Worm (Caenorhabditis elegans) whole organism, L4 larva: ENCODE measurements around the gene srh-75.

ENCODE experiments used
- F26F4.8 ChIP-seq: fragments of 200-800 bp; sonication (Bioruptor generic); conservative IDR thresholded peaks from 2 replicates; pipeline ENCODE4 v1.3.6; 2022; ENCODE audit warnings: missing genetic modification characterization, missing compliant biosample characterization
- R02D3.7 ChIP-seq: fragments of 150-350 bp; sonication (generic microtip); optimal IDR thresholded peaks from 3 replicates; lab custom pipeline; 2014; ENCODE audit warnings: missing biosample characterization, missing genetic modification characterization
- T26A8.4 ChIP-seq: fragments of 200-800 bp; sonication (Bioruptor generic); IDR thresholded peaks from 2 replicates; pipeline ENCODE4 v1.3.6; 2022; ENCODE audit warnings: missing genetic modification characterization, missing compliant biosample characterization
- ZK337.2 ChIP-seq: fragments of 200-800 bp; sonication (Bioruptor generic); IDR thresholded peaks from 2 replicates; pipeline ENCODE4 v1.3.6; 2022; ENCODE audit warnings: missing genetic modification reagents, missing genetic modification characterization, missing compliant biosample characterization
- ZK546.5 ChIP-seq, 2 experiments: sonication (generic microtip); optimal IDR thresholded peaks; 2 replicates each; lab custom pipeline; 2017; ENCODE audit warnings: missing biosample characterization in 2 of 2, missing genetic modification characterization in 2 of 2
- arid-1 ChIP-seq: fragments of 200-800 bp; sonication (Bioruptor generic); conservative IDR thresholded peaks from 2 replicates; pipeline ENCODE4 v1.3.6; 2022; ENCODE audit warnings: missing genetic modification reagents, missing genetic modification characterization, missing compliant biosample characterization
- ceh-28 ChIP-seq: fragments of 150-350 bp; optimal IDR thresholded peaks from 2 replicates; lab custom pipeline; 2014; ENCODE audit warnings: missing biosample characterization, missing genetic modification reagents, missing genetic modification characterization
- ceh-62 ChIP-seq: sonication (generic microtip); optimal IDR thresholded peaks from 2 replicates; lab custom pipeline; 2017; ENCODE audit warnings: missing biosample characterization, missing genetic modification characterization
- cey-2 ChIP-seq: sonication (generic microtip); optimal IDR thresholded peaks from 3 replicates; lab custom pipeline; 2017; ENCODE audit warnings: missing genetic modification characterization, mild to moderate bottlenecking, missing compliant biosample characterization, antibody characterized with exemption, borderline replicate concordance; ENCODE audit not compliant: insufficient read depth
- daf-16 ChIP-seq, 3 experiments: sonication (generic microtip); optimal IDR thresholded peaks; 2 replicates each; lab custom pipeline; 2016 to 2017; ENCODE audit warnings: missing genetic modification characterization in 3 of 3, missing genetic modification reagents in 3 of 3, mild to moderate bottlenecking in 2 of 3, missing compliant biosample characterization in 2 of 3, missing biosample characterization in 1 of 3, moderate library complexity in 1 of 3
- daf-8 ChIP-seq: fragments of 200-800 bp; sonication (Bioruptor generic); IDR thresholded peaks from 2 replicates; pipeline ENCODE4 v1.3.6; 2022; ENCODE audit warnings: missing genetic modification characterization, missing compliant biosample characterization
- dmd-6 ChIP-seq: fragments of 200-800 bp; sonication (Bioruptor generic); IDR thresholded peaks from 2 replicates; pipeline ENCODE4 v1.3.6; 2022; ENCODE audit warnings: missing genetic modification reagents, missing genetic modification characterization, missing compliant biosample characterization
- dve-1 ChIP-seq: sonication (generic microtip); optimal IDR thresholded peaks from 2 replicates; lab custom pipeline; 2017; ENCODE audit warnings: antibody characterized with exemption, mild to moderate bottlenecking, missing genetic modification characterization, missing compliant biosample characterization; ENCODE audit not compliant: insufficient read depth
- egl-27 ChIP-seq: sonication (generic microtip); optimal IDR thresholded peaks from 3 replicates; lab custom pipeline; 2017; ENCODE audit warnings: missing biosample characterization, missing genetic modification reagents, missing genetic modification characterization
- egl-43 ChIP-seq: fragments of 200-800 bp; sonication (Bioruptor generic); IDR thresholded peaks from 2 replicates; pipeline ENCODE4 v1.3.6; 2022; ENCODE audit warnings: missing genetic modification reagents, missing genetic modification characterization, missing compliant biosample characterization
- fos-1 ChIP-seq: fragments of 150-350 bp; optimal IDR thresholded peaks from 2 replicates; lab custom pipeline; 2014; ENCODE audit warnings: missing biosample characterization, missing genetic modification characterization
- hlh-11 ChIP-seq: fragments of 200-800 bp; sonication (Bioruptor generic); optimal IDR thresholded peaks from 2 replicates; lab custom pipeline; 2018; ENCODE audit warnings: mild to moderate bottlenecking, missing genetic modification characterization, missing compliant biosample characterization
- hlh-30 ChIP-seq: sonication (generic microtip); optimal IDR thresholded peaks from 2 replicates; lab custom pipeline; 2017; ENCODE audit warnings: antibody characterized with exemption, mild to moderate bottlenecking, missing genetic modification characterization, missing compliant biosample characterization; ENCODE audit not compliant: insufficient read depth
- lin-13 ChIP-seq: fragments of 150-350 bp; optimal IDR thresholded peaks from 2 replicates; lab custom pipeline; 2014; ENCODE audit warnings: missing biosample characterization, missing genetic modification reagents, missing genetic modification characterization
- lir-3 ChIP-seq: sonication (generic microtip); optimal IDR thresholded peaks from 2 replicates; lab custom pipeline; 2016; ENCODE audit warnings: mild to moderate bottlenecking, missing genetic modification characterization, missing compliant biosample characterization
- lsy-2 ChIP-seq, 2 experiments: fragments of 150-350 bp in 1 of 2; sonication (generic microtip) in 1 of 2; optimal IDR thresholded peaks; 2 replicates each; lab custom pipeline; 2014 to 2017; ENCODE audit warnings: missing biosample characterization in 2 of 2, missing genetic modification characterization in 2 of 2
- madf-9 ChIP-seq: fragments of 200-800 bp; sonication (Bioruptor generic); conservative IDR thresholded peaks from 2 replicates; pipeline ENCODE4 v1.3.6; 2022; ENCODE audit warnings: missing genetic modification reagents, missing genetic modification characterization, missing compliant biosample characterization
- mdl-1 ChIP-seq, 2 experiments: fragments of 150-350 bp in 1 of 2; sonication (generic microtip) in 1 of 2; optimal IDR thresholded peaks; 2 replicates each; lab custom pipeline; 2014 to 2017; ENCODE audit warnings: missing biosample characterization in 2 of 2, missing genetic modification characterization in 2 of 2
- mes-2 ChIP-seq: sonication (generic microtip); optimal IDR thresholded peaks from 2 replicates; lab custom pipeline; 2016; ENCODE audit warnings: missing genotype, mild to moderate bottlenecking, missing genetic modification characterization, missing compliant biosample characterization; ENCODE audit not compliant: poor library complexity, severe bottlenecking
- nhr-10 ChIP-seq: fragments of 150-350 bp; optimal IDR thresholded peaks from 2 replicates; lab custom pipeline; 2014; ENCODE audit warnings: missing biosample characterization, missing genetic modification characterization
- nhr-11 ChIP-seq: fragments of 150-350 bp; optimal IDR thresholded peaks from 2 replicates; lab custom pipeline; 2014; ENCODE audit warnings: missing biosample characterization, missing genetic modification characterization
- nhr-237 ChIP-seq: sonication (generic microtip); optimal IDR thresholded peaks from 2 replicates; lab custom pipeline; 2017; ENCODE audit warnings: missing biosample characterization, missing genetic modification characterization
- nhr-28 ChIP-seq: fragments of 150-350 bp; optimal IDR thresholded peaks from 2 replicates; lab custom pipeline; 2014; ENCODE audit warnings: missing biosample characterization, missing genetic modification characterization
- nhr-42 ChIP-seq: fragments of 200-800 bp; sonication (Bioruptor generic); IDR thresholded peaks from 2 replicates; pipeline ENCODE4 v1.3.6; 2022; ENCODE audit warnings: missing genetic modification characterization, missing compliant biosample characterization
- nhr-6 ChIP-seq: fragments of 150-350 bp; optimal IDR thresholded peaks from 2 replicates; lab custom pipeline; 2014; ENCODE audit warnings: missing biosample characterization, missing genetic modification characterization
- nhr-77 ChIP-seq: fragments of 150-350 bp; optimal IDR thresholded peaks from 2 replicates; lab custom pipeline; 2014; ENCODE audit warnings: missing biosample characterization, missing genetic modification characterization
- php-3 ChIP-seq: fragments of 200-800 bp; sonication (Bioruptor generic); IDR thresholded peaks from 2 replicates; pipeline ENCODE4 v1.3.6; 2022; ENCODE audit warnings: missing genetic modification reagents, missing genetic modification characterization, missing compliant biosample characterization
- pqm-1 ChIP-seq: sonication (generic microtip); optimal IDR thresholded peaks from 2 replicates; lab custom pipeline; 2017; ENCODE audit warnings: missing biosample characterization, missing genetic modification characterization
- rbr-2 ChIP-seq: sonication (generic microtip); optimal IDR thresholded peaks from 2 replicates; lab custom pipeline; 2016; ENCODE audit warnings: missing genotype, missing genetic modification characterization, missing compliant biosample characterization
- sdz-12 ChIP-seq: fragments of 200-800 bp; sonication (Bioruptor generic); optimal IDR thresholded peaks from 2 replicates; lab custom pipeline; 2018; ENCODE audit warnings: mild to moderate bottlenecking, missing genetic modification characterization, missing compliant biosample characterization
- skn-1 ChIP-seq: fragments of 150-350 bp; optimal IDR thresholded peaks from 2 replicates; lab custom pipeline; 2014; ENCODE audit warnings: missing biosample characterization, missing genetic modification characterization
- snpc-1.2 ChIP-seq: fragments of 200-800 bp; sonication (Bioruptor generic); IDR thresholded peaks from 2 replicates; pipeline ENCODE4 v1.3.6; 2022; ENCODE audit warnings: missing genetic modification reagents, missing genetic modification characterization, missing compliant biosample characterization
- spr-1 ChIP-seq: sonication (generic microtip); optimal IDR thresholded peaks from 2 replicates; lab custom pipeline; 2016; ENCODE audit warnings: mild to moderate bottlenecking, missing genetic modification characterization, missing compliant biosample characterization
- spr-3 ChIP-seq: fragments of 200-800 bp; sonication (Bioruptor generic); optimal IDR thresholded peaks from 2 replicates; lab custom pipeline; 2018; ENCODE audit warnings: mild to moderate bottlenecking, missing genetic modification characterization, missing compliant biosample characterization
- unc-39 ChIP-seq: sonication (generic microtip); optimal IDR thresholded peaks from 2 replicates; lab custom pipeline; 2017; ENCODE audit warnings: missing biosample characterization, missing genetic modification characterization
- unc-62 ChIP-seq, 3 experiments: fragments of 150-350 bp in 1 of 3; sonication (generic microtip); optimal IDR thresholded peaks in 2 of 3; peaks in 1 of 3; 1 replicate in 1 of 3; 2 replicates in 2 of 3; lab custom pipeline; 2014 to 2017; ENCODE audit warnings: missing biosample characterization in 3 of 3, missing genetic modification characterization in 3 of 3, missing genetic modification reagents in 3 of 3, missing genotype in 1 of 3
- zag-1 ChIP-seq: fragments of 150-350 bp; optimal IDR thresholded peaks from 2 replicates; lab custom pipeline; 2014; ENCODE audit warnings: missing biosample characterization, missing genetic modification characterization
- zip-11 ChIP-seq: fragments of 200-800 bp; sonication (Bioruptor generic); IDR thresholded peaks from 2 replicates; pipeline ENCODE4 v1.3.6; 2022; ENCODE audit warnings: missing genetic modification characterization, missing compliant biosample characterization
- zip-2 ChIP-seq: fragments of 150-350 bp; optimal IDR thresholded peaks from 2 replicates; lab custom pipeline; 2014; ENCODE audit warnings: missing biosample characterization, missing genetic modification characterization

srh-75 gene

ce11 chrV:11073354-11073753, 16.4 kb upstream of the srh-75 start:
- TF ChIP-seq R02D3.7 (tag; lab: Kevin White, UChicago) (no peak), php-3 (GFP tag; lab: Robert Waterston, UW) (no peak), dmd-6 (GFP tag; lab: Robert Waterston, UW) (no peak), spr-1 (tag; lab: Kevin White, UChicago) (no peak)
- TF ChIP-seq, all 104 proteins: peak for 0

ce11 chrV:11071453-11071852, 14.5 kb upstream of the srh-75 start:
- no peak for TF ChIP-seq mdl-1 (tag; optimal IDR thresholded peaks at IDR 0.05; lab: Kevin White, UChicago)
- peak; percentile 22 for TF ChIP-seq fos-1 (tag; lab: Kevin White, UChicago)

- TF ChIP-seq pqm-1 (tag; lab: Kevin White, UChicago) (peak; percentile 69), nhr-77 (tag; lab: Kevin White, UChicago) (peak; percentile 85), mdl-1 (tag; optimal IDR thresholded peaks at IDR 0.05; lab: Kevin White, UChicago) (no peak), snpc-1.2 (GFP tag; lab: Robert Waterston, UW) (no peak), egl-43 (no peak), F26F4.8 (no peak), nhr-28 (tag; lab: Kevin White, UChicago) (peak; percentile 89), ZK337.2 (GFP tag; lab: Robert Waterston, UW) (no peak), nhr-11 (tag; lab: Kevin White, UChicago) (no peak), daf-16 (GFP tag; optimal IDR thresholded peaks at IDR 0.05; lab: Kevin White, UChicago) (no peak), daf-16 (tag; optimal IDR thresholded peaks at IDR 0.05; lab: Kevin White, UChicago) (peak; percentile 99), cey-2 (tag; lab: Kevin White, UChicago) (no peak), dmd-6 (GFP tag; lab: Robert Waterston, UW) (peak; percentile 71), egl-27 (tag; lab: Kevin White, UChicago) (no peak), hlh-30 (tag; lab: Kevin White, UChicago) (peak; percentile 40), dve-1 (tag; lab: Kevin White, UChicago) (peak; percentile 68), nhr-237 (tag; lab: Kevin White, UChicago) (no peak), lin-13 (GFP tag; lab: Kevin White, UChicago) (no peak), fos-1 (tag; lab: Kevin White, UChicago) (no peak), hlh-11 (tag; lab: Kevin White, UChicago) (peak; percentile 60), lir-3 (tag; lab: Kevin White, UChicago) (no peak), unc-62 (GFP tag; optimal IDR thresholded peaks at IDR 0.05 in 1 of 2; lab: Kevin White, UChicago) (peak in 1 of 2 experiments; percentile 15), unc-62 (tag; optimal IDR thresholded peaks at IDR 0.05; lab: Kevin White, UChicago) (no peak), lsy-2 (tag; optimal IDR thresholded peaks at IDR 0.05; lab: Kevin White, UChicago) (peak in 1 of 2 experiments; percentile 27)
Observed at ce11 chrV:11070388-11070787, 13.4 kb upstream of the srh-75 start.

ce11 chrV:11069277-11069676, 12.3 kb upstream of the srh-75 start, which contains the start of gene T04C12.8:
T04C12.8 (minus strand) TSS chrV:11069358.
- TF ChIP-seq unc-62 (GFP tag; optimal IDR thresholded peaks at IDR 0.05 in 1 of 2; lab: Kevin White, UChicago) (no peak), unc-62 (tag; optimal IDR thresholded peaks at IDR 0.05; lab: Kevin White, UChicago) (no peak), unc-39 (no peak), sdz-12 (no peak), snpc-1.2 (GFP tag; lab: Robert Waterston, UW) (no peak), zip-11 (GFP tag; lab: Robert Waterston, UW) (no peak), pqm-1 (tag; lab: Kevin White, UChicago) (peak; percentile 94), daf-8 (GFP tag; lab: Robert Waterston, UW) (no peak), nhr-42 (GFP tag; lab: Robert Waterston, UW) (0 out of 2 replicates have a peak, but pooled peaks have one; percentile 5), arid-1 (GFP tag; lab: Robert Waterston, UW) (no peak), T26A8.4 (GFP tag; lab: Robert Waterston, UW) (peak; percentile 36; the same call in 1 of the 2 replicates), zip-2 (tag; lab: Kevin White, UChicago) (no peak), madf-9 (GFP tag; lab: Robert Waterston, UW) (no peak), spr-3 (GFP tag; lab: Kevin White, UChicago) (no peak), ZK546.5 (tag; optimal IDR thresholded peaks at IDR 0.05; lab: Kevin White, UChicago) (no peak), nhr-6 (tag; lab: Kevin White, UChicago) (no peak), spr-1 (tag; lab: Kevin White, UChicago) (no peak), rbr-2 (tag; lab: Kevin White, UChicago) (no peak), zag-1 (tag; lab: Kevin White, UChicago) (no peak), ceh-28 (no peak), skn-1 (tag; lab: Kevin White, UChicago) (no peak), ceh-62 (tag; lab: Kevin White, UChicago) (no peak), mes-2 (tag; lab: Kevin White, UChicago) (no peak), nhr-10 (tag; lab: Kevin White, UChicago) (no peak)
